Worm (Caenorhabditis elegans) whole organism, L4/young adult: ENCODE results near the gene Y34B4A.10.

Experiments used
- W03F9.2 ChIP-seq: fragments of 150-350 bp; optimal IDR thresholded peaks from 2 replicates; lab custom pipeline; 2014; ENCODE audit warnings: missing biosample characterization, missing genetic modification characterization
- him-1 ChIP-seq: sonication (generic microtip); optimal IDR thresholded peaks from 2 replicates; lab custom pipeline; 2016; ENCODE audit warnings: missing genotype, missing genetic modification reagents, missing genetic modification characterization, missing compliant biosample characterization

DNA sequence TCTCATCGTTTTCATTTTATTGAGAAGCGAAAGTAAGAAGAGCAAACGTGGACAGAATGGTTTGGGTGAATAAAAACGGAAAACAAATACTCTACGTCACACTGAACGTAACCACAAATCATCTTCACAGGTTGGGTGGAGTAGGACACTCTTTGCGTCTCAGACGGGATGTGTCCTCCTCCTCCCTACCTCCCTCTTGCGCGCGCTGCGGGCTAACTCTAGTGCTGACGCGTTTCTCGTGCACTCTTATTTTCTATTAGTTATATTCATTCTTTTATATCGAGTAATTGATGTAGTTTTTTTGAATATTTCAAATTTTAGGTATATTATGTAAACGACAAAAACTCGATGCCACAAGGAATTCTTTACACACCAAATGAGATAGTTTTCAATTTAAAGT lies 5.7 kb upstream of the Y34B4A.10 start, which contains the start of gene Y34B4A.7:
- TF ChIP-seq W03F9.2 (tag; lab: Kevin White, UChicago) (peak; percentile 26), him-1 (no peak)
